Worm (Caenorhabditis elegans) whole organism, L3 larva: Measurements from ENCODE around the gene timp-1.

Experiments
- R02D3.7 ChIP-seq: fragments of 150-350 bp; optimal IDR thresholded peaks from 2 replicates; lab custom pipeline; 2014; ENCODE audit warnings: missing biosample characterization, missing genetic modification characterization
- aly-2 ChIP-seq: fragments of 150-350 bp; optimal IDR thresholded peaks from 2 replicates; lab custom pipeline; 2014; ENCODE audit warnings: missing biosample characterization, missing genetic modification characterization
- ama-1 ChIP-seq: fragments of 150-350 bp; optimal IDR thresholded peaks from 2 replicates; lab custom pipeline; 2018
- ceh-28 ChIP-seq: fragments of 150-350 bp; optimal IDR thresholded peaks from 2 replicates; lab custom pipeline; 2014; ENCODE audit warnings: missing biosample characterization, missing genetic modification reagents, missing genetic modification characterization
- ceh-82 ChIP-seq: fragments of 150-350 bp; optimal IDR thresholded peaks from 2 replicates; lab custom pipeline; 2014; ENCODE audit warnings: missing biosample characterization, missing genetic modification characterization
- ceh-9 ChIP-seq: sonication (generic microtip); optimal IDR thresholded peaks from 2 replicates; lab custom pipeline; 2018; ENCODE audit warnings: missing biosample characterization, missing genetic modification characterization
- daf-12 ChIP-seq: fragments of 150-350 bp; optimal IDR thresholded peaks from 2 replicates; lab custom pipeline; 2014; ENCODE audit warnings: missing biosample characterization, missing genetic modification reagents, missing genetic modification characterization
- egl-27 ChIP-seq: sonication (generic microtip); optimal IDR thresholded peaks from 4 replicates; lab custom pipeline; 2017; ENCODE audit warnings: missing biosample characterization, missing genetic modification reagents, missing genetic modification characterization
- egl-5 ChIP-seq: fragments of 150-350 bp; optimal IDR thresholded peaks from 2 replicates; lab custom pipeline; 2017; ENCODE audit warnings: missing biosample characterization, missing genetic modification reagents, missing genetic modification characterization, inconsistent platforms
- elt-1 ChIP-seq: fragments of 150-350 bp; optimal IDR thresholded peaks from 2 replicates; lab custom pipeline; 2014; ENCODE audit warnings: missing biosample characterization, missing genetic modification characterization
- elt-2 ChIP-seq: sonication (generic microtip); optimal IDR thresholded peaks from 2 replicates; lab custom pipeline; 2016; ENCODE audit warnings: missing genetic modification reagents, mild to moderate bottlenecking, missing genetic modification characterization, missing compliant biosample characterization
- elt-3 ChIP-seq, 3 experiments: fragments of 150-350 bp in 1 of 3; sonication (generic microtip) in 2 of 3; optimal IDR thresholded peaks; 2 replicates in 2 of 3; 4 replicates in 1 of 3; lab custom pipeline; 2014 to 2017; ENCODE audit warnings: missing biosample characterization in 3 of 3, missing genetic modification characterization in 3 of 3
- eor-1 ChIP-seq, 2 experiments: fragments of 150-350 bp; optimal IDR thresholded peaks; 2 replicates each; lab custom pipeline; 2014 to 2018; ENCODE audit warnings: missing biosample characterization in 2 of 2, missing genetic modification characterization in 2 of 2
- fkh-10 ChIP-seq: sonication (generic microtip); optimal IDR thresholded peaks from 2 replicates; lab custom pipeline; 2017; ENCODE audit warnings: missing biosample characterization, missing genetic modification reagents, missing genetic modification characterization
- fkh-2 ChIP-seq: fragments of 150-350 bp; optimal IDR thresholded peaks from 2 replicates; lab custom pipeline; 2014; ENCODE audit warnings: missing biosample characterization, missing genetic modification reagents, missing genetic modification characterization
- fos-1 ChIP-seq: fragments of 150-350 bp; optimal IDR thresholded peaks from 2 replicates; lab custom pipeline; 2014; ENCODE audit warnings: missing biosample characterization, missing genetic modification characterization
- hmg-11 ChIP-seq: sonication (generic microtip); optimal IDR thresholded peaks from 2 replicates; lab custom pipeline; 2016; ENCODE audit warnings: missing genetic modification characterization, missing compliant biosample characterization
- jun-1 ChIP-seq: fragments of 150-350 bp; optimal IDR thresholded peaks from 2 replicates; lab custom pipeline; 2014; ENCODE audit warnings: missing biosample characterization, missing genetic modification reagents, missing genetic modification characterization
- lin-15B ChIP-seq: fragments of 150-350 bp; optimal IDR thresholded peaks from 2 replicates; lab custom pipeline; 2014; ENCODE audit warnings: missing biosample characterization, missing genetic modification characterization
- lin-39 ChIP-seq: fragments of 150-350 bp; optimal IDR thresholded peaks from 2 replicates; lab custom pipeline; 2018; ENCODE audit warnings: missing biosample characterization, missing genetic modification reagents, missing genetic modification characterization
- lsy-12 ChIP-seq: sonication (generic microtip); optimal IDR thresholded peaks from 2 replicates; lab custom pipeline; 2016; ENCODE audit warnings: mild to moderate bottlenecking, missing genetic modification characterization, missing compliant biosample characterization
- mdl-1 ChIP-seq: fragments of 150-350 bp; optimal IDR thresholded peaks from 2 replicates; lab custom pipeline; 2014; ENCODE audit warnings: missing biosample characterization, missing genetic modification characterization
- mml-1 ChIP-seq: fragments of 150-350 bp; sonication (generic microtip); optimal IDR thresholded peaks from 3 replicates; lab custom pipeline; 2014; ENCODE audit warnings: missing biosample characterization, missing genetic modification characterization
- nfya-1 ChIP-seq: sonication (generic microtip); optimal IDR thresholded peaks from 2 replicates; lab custom pipeline; 2017; ENCODE audit warnings: missing genetic modification characterization, mild to moderate bottlenecking, missing compliant biosample characterization, antibody characterized with exemption, moderate library complexity; ENCODE audit not compliant: insufficient read depth
- nhr-11 ChIP-seq: fragments of 150-350 bp; optimal IDR thresholded peaks from 2 replicates; lab custom pipeline; 2014; ENCODE audit warnings: missing biosample characterization, missing genetic modification characterization
- nhr-23 ChIP-seq: fragments of 150-350 bp; optimal IDR thresholded peaks from 2 replicates; lab custom pipeline; 2014; ENCODE audit warnings: missing biosample characterization, missing genetic modification reagents, missing genetic modification characterization
- nhr-237 ChIP-seq: fragments of 150-350 bp; optimal IDR thresholded peaks from 2 replicates; lab custom pipeline; 2014; ENCODE audit warnings: missing biosample characterization, missing genetic modification characterization
- nhr-25 ChIP-seq: sonication (generic microtip); optimal IDR thresholded peaks from 2 replicates; lab custom pipeline; 2017; ENCODE audit warnings: missing biosample characterization, missing genetic modification characterization
- nhr-43 ChIP-seq: sonication (generic microtip); optimal IDR thresholded peaks from 2 replicates; lab custom pipeline; 2016; ENCODE audit warnings: mild to moderate bottlenecking, missing genetic modification characterization, missing compliant biosample characterization; ENCODE audit not compliant: poor library complexity, severe bottlenecking
- nhr-76 ChIP-seq: fragments of 150-350 bp; sonication (generic microtip); optimal IDR thresholded peaks from 5 replicates; lab custom pipeline; 2014; ENCODE audit warnings: missing biosample characterization, missing genetic modification characterization
- nhr-77 ChIP-seq: fragments of 150-350 bp; optimal IDR thresholded peaks from 2 replicates; lab custom pipeline; 2014; ENCODE audit warnings: missing biosample characterization, missing genetic modification characterization
- pha-4 ChIP-seq: fragments of 150-350 bp; optimal IDR thresholded peaks from 2 replicates; lab custom pipeline; 2014; ENCODE audit warnings: missing biosample characterization, missing genetic modification reagents, missing genetic modification characterization
- pqm-1 ChIP-seq: fragments of 150-350 bp; optimal IDR thresholded peaks from 2 replicates; lab custom pipeline; 2017; ENCODE audit warnings: missing biosample characterization, missing genetic modification characterization, inconsistent platforms
- sea-2 ChIP-seq: fragments of 150-350 bp; sonication (generic microtip); optimal IDR thresholded peaks from 4 replicates; lab custom pipeline; 2014; ENCODE audit warnings: missing biosample characterization, missing genetic modification reagents, missing genetic modification characterization
- snpc-4 ChIP-seq: fragments of 150-350 bp; optimal IDR thresholded peaks from 2 replicates; lab custom pipeline; 2014; ENCODE audit warnings: missing biosample characterization, missing genetic modification characterization
- tbx-2 ChIP-seq: sonication (generic microtip); optimal IDR thresholded peaks from 2 replicates; lab custom pipeline; 2016; ENCODE audit warnings: mild to moderate bottlenecking, missing genetic modification characterization, missing compliant biosample characterization
- unc-62 ChIP-seq: fragments of 150-350 bp; sonication (generic microtip); optimal IDR thresholded peaks from 4 replicates; lab custom pipeline; 2014; ENCODE audit warnings: missing biosample characterization, missing genetic modification reagents, missing genetic modification characterization
- zag-1 ChIP-seq: fragments of 150-350 bp; optimal IDR thresholded peaks from 2 replicates; lab custom pipeline; 2014; ENCODE audit warnings: missing biosample characterization, missing genetic modification characterization
- ztf-11 ChIP-seq: fragments of 150-350 bp; optimal IDR thresholded peaks from 2 replicates; lab custom pipeline; 2014; ENCODE audit warnings: missing biosample characterization, missing genetic modification characterization
- ztf-4 ChIP-seq: fragments of 150-350 bp; optimal IDR thresholded peaks from 2 replicates; lab custom pipeline; 2014; ENCODE audit warnings: missing biosample characterization, missing genetic modification characterization

Gene timp-1

DNA sequence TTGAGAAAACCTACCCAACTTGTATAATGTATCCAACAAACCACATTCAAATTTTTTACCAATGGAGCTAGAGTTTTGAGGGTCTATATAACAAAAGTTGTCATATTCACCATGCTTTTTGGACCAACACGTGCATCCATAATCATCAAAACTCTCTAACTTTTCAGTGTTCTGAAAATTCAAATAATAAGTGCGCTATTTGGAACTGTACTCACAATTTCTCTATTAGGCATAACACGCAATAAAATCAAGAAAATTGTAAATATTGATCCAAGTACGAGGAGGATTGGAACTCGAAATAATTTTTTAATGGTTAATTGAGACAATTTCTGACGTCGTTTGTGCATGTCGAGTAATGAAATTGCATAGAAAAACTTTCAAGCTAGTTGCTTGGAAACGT, 32.9 kb downstream of the timp-1 start, which contains the start of gene C16D9.3:
Gene C16D9.3, minus strand, starts transcription at position 101 of the 400 bp plus-strand sequence.
- no peak for TF ChIP-seq mml-1 (tag; lab: Kevin White, UChicago)
- TF ChIP-seq nfya-1 (tag; lab: Kevin White, UChicago), result no peak
- TF ChIP-seq lin-15B, result no peak
- TF ChIP-seq tbx-2, result no peak
- TF ChIP-seq R02D3.7 (tag; lab: Kevin White, UChicago), result no peak
- TF ChIP-seq snpc-4 (tag; lab: Kevin White, UChicago), result no peak
- TF ChIP-seq, all 47 proteins: peak for 0

DNA sequence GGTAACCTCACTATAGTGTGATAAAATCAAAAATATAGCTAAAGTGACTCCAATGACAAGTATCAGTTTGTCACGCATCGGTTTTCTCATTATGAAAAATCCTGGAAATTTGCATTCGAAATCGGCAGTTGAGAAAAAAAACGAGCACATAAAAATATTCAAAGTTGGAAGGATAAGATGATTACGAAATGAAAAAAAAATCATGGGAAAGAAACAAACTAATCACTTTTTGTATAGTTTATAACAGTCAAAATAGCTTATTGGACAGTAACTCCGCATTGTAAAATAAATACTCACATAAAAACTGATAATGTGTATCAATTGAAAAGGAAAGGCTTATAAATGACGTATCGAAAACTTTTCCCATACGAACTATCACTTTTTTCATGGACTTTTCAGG, 35.8 kb downstream of the timp-1 start, which contains the start of gene C16D9.4:
Gene C16D9.4, minus strand, starts transcription at position 101 of the 400 bp plus-strand sequence.
- no peak for TF ChIP-seq R02D3.7 (tag; lab: Kevin White, UChicago)
- no peak for TF ChIP-seq ceh-82
- TF ChIP-seq pqm-1 (tag; lab: Kevin White, UChicago), result no peak
- TF ChIP-seq nhr-237 (tag; lab: Kevin White, UChicago), result no peak
- no peak for TF ChIP-seq ztf-11 (tag; lab: Kevin White, UChicago)

- TF ChIP-seq pqm-1 (tag; lab: Kevin White, UChicago) (peak; percentile 38), elt-2 (tag; lab: Kevin White, UChicago) (peak; percentile 63), aly-2 (tag; lab: Kevin White, UChicago) (no peak), nhr-11 (tag; lab: Kevin White, UChicago) (no peak)
- TF ChIP-seq, all 47 proteins: peak for 2
These were observed 36.2 kb downstream of the timp-1 start for ce11 chrV:8243201-8243600.

DNA sequence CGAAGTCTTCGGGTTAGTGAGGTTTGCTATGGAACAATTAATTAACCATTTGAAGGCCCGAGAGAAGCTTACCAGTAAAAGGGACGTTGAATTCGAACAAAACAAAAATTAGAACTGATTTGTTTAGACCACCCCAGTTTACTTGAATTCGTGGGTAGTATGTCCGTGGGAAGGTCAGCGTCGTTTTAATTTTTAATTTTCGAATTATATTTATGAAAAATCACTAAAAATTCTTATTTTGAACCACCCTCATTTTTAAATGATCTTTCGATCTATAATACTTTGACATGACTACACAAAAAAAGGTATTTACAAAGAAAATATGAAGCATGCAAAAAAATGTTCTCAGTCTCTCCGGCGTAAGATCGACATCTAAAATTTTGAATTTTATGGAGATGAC, 38.4 kb downstream of the timp-1 start, which contains the start of gene C16D9.5:
Gene C16D9.5, minus strand, starts transcription at position 101 of the 400 bp plus-strand sequence.
- TF ChIP-seq nhr-43 (tag; lab: Kevin White, UChicago), result no peak
- no peak for TF ChIP-seq lin-39 (tag; lab: Kevin White, UChicago)
- no peak for TF ChIP-seq mml-1 (tag; lab: Kevin White, UChicago)
- no peak for TF ChIP-seq pha-4 (tag; lab: Kevin White, UChicago)

- TF ChIP-seq snpc-4 (tag; lab: Kevin White, UChicago) (peak; percentile 99), nhr-25 (tag; lab: Kevin White, UChicago) (peak; percentile 62), aly-2 (tag; lab: Kevin White, UChicago) (no peak), R02D3.7 (tag; lab: Kevin White, UChicago) (peak; percentile 57), lin-15B (peak; percentile 53), ama-1 (lab: Kevin White, UChicago) (peak; percentile 95), pha-4 (tag; lab: Kevin White, UChicago) (peak; percentile 20), ztf-11 (tag; lab: Kevin White, UChicago) (no peak), pqm-1 (tag; lab: Kevin White, UChicago) (peak; percentile 82), nhr-77 (tag; lab: Kevin White, UChicago) (peak; percentile 78), ceh-28 (tag; lab: Kevin White, UChicago) (peak; percentile 69), jun-1 (tag; lab: Kevin White, UChicago) (peak; percentile 25), elt-1 (no peak), ceh-9 (tag; lab: Kevin White, UChicago) (no peak), ztf-4 (tag; lab: Kevin White, UChicago) (peak; percentile 20), elt-3 (tag; optimal IDR thresholded peaks at IDR 0.05; lab: Kevin White, UChicago) (peak in 1 of 3 experiments; percentile 68), nhr-43 (tag; lab: Kevin White, UChicago) (peak; percentile 88), fos-1 (tag; lab: Kevin White, UChicago) (peak; percentile 48), nhr-11 (tag; lab: Kevin White, UChicago) (no peak), fkh-10 (no peak), egl-27 (tag; lab: Kevin White, UChicago) (peak; percentile 11), nhr-237 (tag; lab: Kevin White, UChicago) (no peak), unc-62 (peak; percentile 10), zag-1 (tag; lab: Kevin White, UChicago) (no peak), eor-1 (tag; optimal IDR thresholded peaks at IDR 0.05; lab: Kevin White, UChicago) (no peak), nhr-23 (tag; lab: Kevin White, UChicago) (peak; percentile 85), elt-2 (tag; lab: Kevin White, UChicago) (peak; percentile 66), lin-39 (tag; lab: Kevin White, UChicago) (no peak), tbx-2 (peak; percentile 14), nhr-76 (no peak), fkh-2 (tag; lab: Kevin White, UChicago) (no peak), lsy-12 (tag; lab: Kevin White, UChicago) (peak; percentile 53), hmg-11 (tag; lab: Kevin White, UChicago) (no peak), daf-12 (tag; lab: Kevin White, UChicago) (no peak), mdl-1 (tag; lab: Kevin White, UChicago) (no peak), sea-2 (GFP tag; lab: Kevin White, UChicago) (no peak), egl-5 (no peak)
These were observed 40.5 kb downstream of the timp-1 start for ce11 chrV:8247311-8248105.
